Fruit fly (Drosophila melanogaster) whole organism, embryonic: ENCODE measurements around the gene Syn1.
A peak's percentile ranks its signal among the peaks of the same experiment; 100 is the strongest.

Source experiments
- Bdp1 ChIP-seq: fragments of 200-800 bp; sonication (Bioruptor generic); optimal IDR thresholded peaks from 3 replicates; lab custom pipeline; 2016; ENCODE audit warnings: missing biosample characterization, missing genetic modification characterization
- Blimp-1 ChIP-seq: fragments of 200-800 bp; sonication (Bioruptor generic); optimal IDR thresholded peaks from 3 replicates; lab custom pipeline; 2018; ENCODE audit warnings: missing biosample characterization, missing genetic modification characterization, mild to moderate bottlenecking, moderate library complexity, missing genetic modification reagents
- CG11247 ChIP-seq: fragments of 200-800 bp; sonication (Bioruptor generic); IDR thresholded peaks from 2 replicates; pipeline ENCODE4 v1.3.6; 2022; ENCODE audit warnings: missing biosample characterization, missing genetic modification characterization
- CG13424 ChIP-seq: fragments of 200-800 bp; sonication (Bioruptor generic); optimal IDR thresholded peaks from 2 replicates; lab custom pipeline; 2019; ENCODE audit warnings: missing biosample characterization, mild to moderate bottlenecking, missing genetic modification characterization, moderate library complexity
- CG13624 ChIP-seq: fragments of 200-800 bp; sonication (Bioruptor generic); optimal IDR thresholded peaks from 2 replicates; lab custom pipeline; 2016; ENCODE audit warnings: missing biosample characterization, missing genetic modification characterization
- CG1529 ChIP-seq: fragments of 200-800 bp; sonication (Bioruptor generic); optimal IDR thresholded peaks from 3 replicates; lab custom pipeline; 2018; ENCODE audit warnings: missing biosample characterization, missing genetic modification characterization
- CG15514 ChIP-seq: fragments of 200-800 bp; sonication (Bioruptor generic); optimal IDR thresholded peaks from 3 replicates; lab custom pipeline; 2017; ENCODE audit warnings: missing biosample characterization, missing genetic modification characterization, mild to moderate bottlenecking, moderate library complexity, missing genetic modification reagents
- CG15696 ChIP-seq: fragments of 200-800 bp; sonication (Bioruptor generic); optimal IDR thresholded peaks from 2 replicates; lab custom pipeline; 2019; ENCODE audit warnings: missing biosample characterization, mild to moderate bottlenecking, missing genetic modification characterization, moderate library complexity
- CG1603 ChIP-seq: fragments of 200-800 bp; sonication (Bioruptor generic); optimal IDR thresholded peaks from 2 replicates; lab custom pipeline; 2019; ENCODE audit warnings: missing biosample characterization, mild to moderate bottlenecking, missing genetic modification characterization, moderate library complexity
- CG17829 ChIP-seq: fragments of 200-800 bp; optimal IDR thresholded peaks from 2 replicates; lab custom pipeline; 2019; ENCODE audit warnings: missing biosample characterization, mild to moderate bottlenecking, missing genetic modification characterization, moderate library complexity
- CG3065 ChIP-seq: fragments of 200-800 bp; sonication (Bioruptor generic); optimal IDR thresholded peaks from 2 replicates; lab custom pipeline; 2016; ENCODE audit warnings: missing biosample characterization, missing genetic modification characterization
- CG3726 ChIP-seq: fragments of 200-800 bp; sonication (Bioruptor generic); IDR thresholded peaks from 3 replicates; pipeline ENCODE4, ENCODE4 v1.3.6; 2022; ENCODE audit warnings: missing biosample characterization, missing genetic modification characterization
- CG4820 ChIP-seq: fragments of 200-800 bp; sonication (Bioruptor generic); optimal IDR thresholded peaks from 3 replicates; lab custom pipeline; 2016; ENCODE audit warnings: missing biosample characterization, missing genetic modification characterization
- CG6689 ChIP-seq: fragments of 200-800 bp; sonication (Bioruptor generic); IDR thresholded peaks from 2 replicates; pipeline ENCODE4 v1.3.6; 2022; ENCODE audit warnings: missing biosample characterization, missing genetic modification characterization
- CG7786 ChIP-seq: fragments of 200-800 bp; sonication (Bioruptor generic); optimal IDR thresholded peaks from 2 replicates; lab custom pipeline; 2016; ENCODE audit warnings: missing biosample characterization, missing genetic modification characterization
- Chrac-16 ChIP-seq: fragments of 200-800 bp; sonication (Bioruptor generic); optimal IDR thresholded peaks from 3 replicates; lab custom pipeline; 2016; ENCODE audit warnings: missing biosample characterization, missing genetic modification characterization
- D19A ChIP-seq: fragments of 200-800 bp; optimal IDR thresholded peaks from 3 replicates; lab custom pipeline; 2019; ENCODE audit warnings: missing biosample characterization, mild to moderate bottlenecking, missing genetic modification characterization, moderate library complexity
- Dad ChIP-seq: fragments of 200-800 bp; sonication (Bioruptor generic); optimal IDR thresholded peaks from 3 replicates; lab custom pipeline; 2016; ENCODE audit warnings: missing biosample characterization, missing genetic modification characterization
- E2f1 ChIP-seq: fragments of 200-800 bp; sonication (Bioruptor generic); IDR thresholded peaks from 2 replicates; pipeline ENCODE4 v1.3.6; 2022; ENCODE audit warnings: missing biosample characterization, missing genetic modification characterization
- Ets65A ChIP-seq: fragments of 200-800 bp; sonication (Bioruptor generic); peaks from one replicate; lab custom pipeline; 2016; ENCODE audit warnings: missing biosample characterization, missing genetic modification characterization
- Hmx ChIP-seq: fragments of 200-800 bp; sonication (Bioruptor generic); optimal IDR thresholded peaks from 2 replicates; lab custom pipeline; 2016; ENCODE audit warnings: missing biosample characterization, missing genetic modification characterization
- Oli ChIP-seq: fragments of 200-800 bp; sonication (Bioruptor generic); optimal IDR thresholded peaks from 2 replicates; lab custom pipeline; 2018; ENCODE audit warnings: missing biosample characterization, mild to moderate bottlenecking, missing genetic modification characterization, moderate library complexity
- Vsx1 ChIP-seq: fragments of 200-800 bp; sonication (Bioruptor generic); optimal IDR thresholded peaks from 2 replicates; lab custom pipeline; 2017; ENCODE audit warnings: missing biosample characterization, mild to moderate bottlenecking, missing genetic modification characterization, missing genetic modification reagents
- ase ChIP-seq: fragments of 200-800 bp; sonication (Bioruptor generic); IDR thresholded peaks from 3 replicates; pipeline ENCODE4 v1.3.6; 2022; ENCODE audit warnings: missing biosample characterization, missing genetic modification characterization
- bsh ChIP-seq, 2 experiments: fragments of 200-800 bp; sonication (Bioruptor generic); optimal IDR thresholded peaks; 2 replicates each; lab custom pipeline; 2017 to 2018; ENCODE audit warnings: mild to moderate bottlenecking in 2 of 2, missing biosample characterization in 2 of 2, missing genetic modification characterization in 2 of 2, moderate library complexity in 1 of 2
- caup ChIP-seq: fragments of 200-800 bp; sonication (Bioruptor generic); optimal IDR thresholded peaks from 3 replicates; lab custom pipeline; 2017; ENCODE audit warnings: missing biosample characterization, mild to moderate bottlenecking, missing genetic modification characterization, moderate library complexity; ENCODE audit not compliant: severe bottlenecking
- danr ChIP-seq: fragments of 200-800 bp; sonication (Bioruptor generic); IDR thresholded peaks from 2 replicates; pipeline ENCODE4 v1.3.6; 2022; ENCODE audit warnings: missing biosample characterization, missing genetic modification characterization
- dmrt11E ChIP-seq: fragments of 200-800 bp; sonication (Bioruptor generic); optimal IDR thresholded peaks from 3 replicates; lab custom pipeline; 2018; ENCODE audit warnings: missing biosample characterization, mild to moderate bottlenecking, missing genetic modification characterization, moderate library complexity
- kni ChIP-seq: fragments of 200-800 bp; sonication (Bioruptor generic); optimal IDR thresholded peaks from 3 replicates; lab custom pipeline; 2017; ENCODE audit warnings: mild to moderate bottlenecking, missing biosample characterization, missing genetic modification reagents, missing genetic modification characterization
- pb ChIP-seq: fragments of 200-800 bp; sonication (Bioruptor generic); optimal IDR thresholded peaks from 3 replicates; lab custom pipeline; 2016; ENCODE audit warnings: missing biosample characterization, missing genetic modification characterization
- row ChIP-seq: fragments of 200-800 bp; sonication (Bioruptor generic); IDR thresholded peaks from 3 replicates; pipeline ENCODE4 v1.3.6; 2022; ENCODE audit warnings: missing biosample characterization, missing genetic modification characterization
- sc ChIP-seq, 3 experiments: fragments of >200 bp in 2 of 3; fragments of 200-800 bp in 1 of 3; sonication (Bioruptor generic) in 1 of 3; optimal IDR thresholded peaks; 2 replicates in 2 of 3; 3 replicates in 1 of 3; lab custom pipeline; 2017; ENCODE audit warnings: mild to moderate bottlenecking in 1 of 3, missing biosample characterization in 1 of 3, missing genetic modification characterization in 1 of 3, missing genetic modification reagents in 1 of 3
- ssp ChIP-seq: fragments of 200-800 bp; sonication (Bioruptor generic); IDR thresholded peaks from 2 replicates; pipeline ENCODE4 v1.3.6; 2022; ENCODE audit warnings: missing biosample characterization, missing genetic modification characterization
- tll ChIP-seq, 2 experiments: fragments of 200-800 bp in 1 of 2; fragments of >200 bp in 1 of 2; sonication (Bioruptor generic) in 1 of 2; optimal IDR thresholded peaks; 2 replicates each; lab custom pipeline; 2017 to 2019; ENCODE audit warnings: missing biosample characterization in 2 of 2, missing genetic modification characterization in 2 of 2, mild to moderate bottlenecking in 1 of 2, moderate library complexity in 1 of 2
- trem ChIP-seq: fragments of 200-800 bp; optimal IDR thresholded peaks from 3 replicates; lab custom pipeline; 2019; ENCODE audit warnings: missing biosample characterization, mild to moderate bottlenecking, missing genetic modification characterization, moderate library complexity
- vfl ChIP-seq: fragments of 200-800 bp; sonication (Bioruptor generic); optimal IDR thresholded peaks from 2 replicates; lab custom pipeline; 2016; ENCODE audit warnings: missing biosample characterization, missing genetic modification characterization
- vvl ChIP-seq: fragments of 200-800 bp; sonication (Bioruptor generic); IDR thresholded peaks from 2 replicates; pipeline ENCODE4 v1.3.6; 2022; ENCODE audit warnings: missing biosample characterization, missing genetic modification characterization

Gene Syn1

dm6 chr3L:21727013-21727727 lies 43.2 kb downstream of the Syn1 start (continued):
- TF ChIP-seq CG4820 (GFP tag; lab: Kevin White, UChicago) (peak; percentile 9), Vsx1 (GFP tag; lab: Kevin White, UChicago) (no peak), caup (GFP tag; lab: Kevin White, UChicago) (no peak), vfl (no peak), CG1529 (GFP tag; lab: Kevin White, UChicago) (peak; percentile 22), CG15696 (tag; lab: Kevin White, UChicago) (peak; percentile 65), CG17829 (tag; lab: Kevin White, UChicago) (peak; percentile 50), Hmx (no peak), Oli (tag; lab: Kevin White, UChicago) (peak; percentile 11), D19A (tag; lab: Kevin White, UChicago) (peak; percentile 15), Ets65A (peak; percentile 58), Blimp-1 (peak; percentile 27), danr (GFP tag; lab: Robert Waterston, UW) (no peak), pb (GFP tag; lab: Kevin White, UChicago) (no peak), row (peak; percentile 40; the same call in 2 of the 3 replicates), CG15514 (GFP tag; lab: Kevin White, UChicago) (no peak), sc (optimal IDR thresholded peaks at IDR 0.05; lab: Kevin White, UChicago) (no peak), sc (GFP tag; optimal IDR thresholded peaks at IDR 0.05; lab: Kevin White, UChicago) (peak; percentile 4), CG1603 (tag; lab: Kevin White, UChicago) (peak; percentile 1), CG3726 (GFP tag; lab: Robert Waterston, UW) (no peak), vvl (GFP tag; lab: Robert Waterston, UW) (no peak), dmrt11E (tag; lab: Kevin White, UChicago) (peak; percentile 71), Chrac-16 (GFP tag; lab: Kevin White, UChicago) (peak; percentile 15), ase (GFP tag; lab: Robert Waterston, UW) (no peak), CG3065 (no peak), CG6689 (peak; percentile 33; the same call in 1 of the 2 replicates), kni (GFP tag; lab: Kevin White, UChicago) (no peak), trem (peak; percentile 10), CG13424 (tag; lab: Kevin White, UChicago) (peak; percentile 35)

- TF ChIP-seq tll (GFP tag; optimal IDR thresholded peaks at IDR 0.05; lab: Kevin White, UChicago): no peak
- no peak for TF ChIP-seq E2f1 (GFP tag; lab: Robert Waterston, UW)
- TF ChIP-seq bsh (GFP tag; optimal IDR thresholded peaks at IDR 0.05; lab: Kevin White, UChicago): peak in 1 of 2 experiments; percentile 19
- no peak for TF ChIP-seq CG13624 (GFP tag; lab: Kevin White, UChicago)
- no peak for TF ChIP-seq Dad
- no peak for TF ChIP-seq Bdp1 (GFP tag; lab: Kevin White, UChicago)
Measured at dm6 chr3L:21720869-21721268, 49.5 kb downstream of the Syn1 start.

dm6 chr3L:21718233-21718632 lies 52.1 kb downstream of the Syn1 start:
- TF ChIP-seq CG7786 (no peak), CG11247 (GFP tag; lab: Robert Waterston, UW) (peak; percentile 10), ssp (GFP tag; lab: Robert Waterston, UW) (0 out of 2 replicates have a peak, but pooled peaks have one; percentile 11)
